Fruit fly (Drosophila melanogaster) whole organism, embryonic: Measurements from ENCODE around the gene Bace.

Source experiments
- CG10267 ChIP-seq: fragments of 200-800 bp; sonication (Bioruptor generic); optimal IDR thresholded peaks from 2 replicates; lab custom pipeline; 2018; ENCODE audit warnings: missing biosample characterization, mild to moderate bottlenecking, missing genetic modification characterization, moderate library complexity
- CG10321 ChIP-seq: fragments of 200-800 bp; sonication (Bioruptor generic); IDR thresholded peaks from 2 replicates; pipeline ENCODE4 v1.3.6; 2022; ENCODE audit warnings: missing biosample characterization, missing genetic modification characterization
- CG11085 ChIP-seq: fragments of 200-800 bp; sonication (Bioruptor generic); IDR thresholded peaks from 2 replicates; pipeline ENCODE4 v1.3.6; 2022; ENCODE audit warnings: missing biosample characterization, missing genetic modification characterization
- CG12299 ChIP-seq: fragments of 200-800 bp; sonication (Bioruptor generic); optimal IDR thresholded peaks from 2 replicates; lab custom pipeline; 2018; ENCODE audit warnings: missing biosample characterization, mild to moderate bottlenecking, missing genetic modification characterization
- CG13894 ChIP-seq: fragments of 200-800 bp; sonication (Bioruptor generic); optimal IDR thresholded peaks from 3 replicates; lab custom pipeline; 2018; ENCODE audit warnings: missing biosample characterization, mild to moderate bottlenecking, missing genetic modification characterization, moderate library complexity
- CG15479 ChIP-seq: fragments of 200-800 bp; sonication (Bioruptor generic); optimal IDR thresholded peaks from 3 replicates; lab custom pipeline; 2019; ENCODE audit warnings: missing biosample characterization, mild to moderate bottlenecking, missing genetic modification characterization, moderate library complexity
- CG15514 ChIP-seq: fragments of 200-800 bp; sonication (Bioruptor generic); optimal IDR thresholded peaks from 3 replicates; lab custom pipeline; 2017; ENCODE audit warnings: missing biosample characterization, missing genetic modification characterization, mild to moderate bottlenecking, moderate library complexity, missing genetic modification reagents
- CG16815 ChIP-seq: fragments of 200-800 bp; sonication (Bioruptor generic); optimal IDR thresholded peaks from 3 replicates; lab custom pipeline; 2017; ENCODE audit warnings: missing biosample characterization, mild to moderate bottlenecking, missing genetic modification characterization
- CG17328 ChIP-seq: fragments of 200-800 bp; sonication (Bioruptor generic); IDR thresholded peaks from 2 replicates; pipeline ENCODE4 v1.3.6; 2022; ENCODE audit warnings: missing biosample characterization, missing genetic modification characterization
- CG2712 ChIP-seq: fragments of 200-800 bp; optimal IDR thresholded peaks from 3 replicates; lab custom pipeline; 2019; ENCODE audit warnings: missing biosample characterization, mild to moderate bottlenecking, missing genetic modification characterization, moderate library complexity
- CG2889 ChIP-seq: fragments of 200-800 bp; sonication (Bioruptor generic); IDR thresholded peaks from 3 replicates; pipeline ENCODE4 v1.3.6; 2022; ENCODE audit warnings: missing biosample characterization, missing genetic modification characterization
- CG33213 ChIP-seq: fragments of 200-800 bp; sonication (Bioruptor generic); optimal IDR thresholded peaks from 3 replicates; lab custom pipeline; 2016; ENCODE audit warnings: missing biosample characterization, missing genetic modification characterization
- CG34224 ChIP-seq: fragments of 200-800 bp; sonication (Bioruptor generic); IDR thresholded peaks from 3 replicates; pipeline ENCODE4 v1.3.6; 2022; ENCODE audit warnings: missing biosample characterization, missing genetic modification characterization; ENCODE audit not compliant: partially characterized antibody
- CG34422 ChIP-seq: fragments of 200-800 bp; sonication (Bioruptor generic); IDR thresholded peaks from 3 replicates; pipeline ENCODE4 v1.3.6; 2022; ENCODE audit warnings: missing biosample characterization, missing genetic modification characterization
- CG3838 ChIP-seq: fragments of 200-800 bp; sonication (Bioruptor generic); optimal IDR thresholded peaks from 3 replicates; lab custom pipeline; 2016; ENCODE audit warnings: missing biosample characterization, missing genetic modification characterization
- CG4730 ChIP-seq: fragments of 200-800 bp; sonication (Bioruptor generic); IDR thresholded peaks from 2 replicates; pipeline ENCODE4 v1.3.6; 2022; ENCODE audit warnings: missing biosample characterization, missing genetic modification characterization
- CG4820 ChIP-seq: fragments of 200-800 bp; sonication (Bioruptor generic); optimal IDR thresholded peaks from 3 replicates; lab custom pipeline; 2016; ENCODE audit warnings: missing biosample characterization, missing genetic modification characterization
- CG5245 ChIP-seq: fragments of 200-800 bp; sonication (Bioruptor generic); optimal IDR thresholded peaks from 3 replicates; lab custom pipeline; 2016; ENCODE audit warnings: missing biosample characterization, missing genetic modification characterization
- CG6683 ChIP-seq: fragments of 200-800 bp; sonication (Bioruptor generic); optimal IDR thresholded peaks from 2 replicates; lab custom pipeline; 2017; ENCODE audit warnings: missing biosample characterization, mild to moderate bottlenecking, missing genetic modification characterization, missing genetic modification reagents
- CG9797 ChIP-seq: fragments of 200-800 bp; sonication (Bioruptor generic); optimal IDR thresholded peaks from 3 replicates; lab custom pipeline; 2018; ENCODE audit warnings: missing biosample characterization, mild to moderate bottlenecking, missing genetic modification characterization
- CrebB ChIP-seq: fragments of 200-800 bp; sonication (Bioruptor generic); optimal IDR thresholded peaks from 3 replicates; lab custom pipeline; 2018; ENCODE audit warnings: missing biosample characterization, mild to moderate bottlenecking, missing genetic modification characterization
- Dbx ChIP-seq: fragments of 200-800 bp; sonication (Bioruptor generic); IDR thresholded peaks from 3 replicates; pipeline ENCODE4 v1.3.6; 2022; ENCODE audit warnings: missing biosample characterization, missing genetic modification characterization
- Dfd ChIP-seq, 2 experiments: fragments of >200 bp; optimal IDR thresholded peaks; 2 replicates each; lab custom pipeline; 2017; ENCODE audit warnings: missing biosample characterization in 2 of 2, missing genetic modification characterization in 2 of 2
- Ets97D ChIP-seq: fragments of 200-800 bp; sonication (Bioruptor generic); optimal IDR thresholded peaks from 3 replicates; lab custom pipeline; 2016; ENCODE audit warnings: missing biosample characterization, missing genetic modification characterization
- HLH54F ChIP-seq: fragments of 200-800 bp; sonication (Bioruptor generic); optimal IDR thresholded peaks from 3 replicates; lab custom pipeline; 2016; ENCODE audit warnings: missing biosample characterization, missing genetic modification characterization
- Hmx ChIP-seq: fragments of 200-800 bp; sonication (Bioruptor generic); optimal IDR thresholded peaks from 2 replicates; lab custom pipeline; 2016; ENCODE audit warnings: missing biosample characterization, missing genetic modification characterization
- Myb ChIP-seq: fragments of 200-800 bp; sonication (Bioruptor generic); optimal IDR thresholded peaks from 2 replicates; lab custom pipeline; 2016; ENCODE audit warnings: missing biosample characterization, missing genetic modification characterization
- NFAT ChIP-seq: fragments of 200-800 bp; sonication (Bioruptor generic); IDR thresholded peaks from 2 replicates; pipeline ENCODE4 v1.3.6; 2022; ENCODE audit warnings: missing biosample characterization, missing genetic modification characterization
- Nf-YA ChIP-seq: fragments of 200-800 bp; sonication (Bioruptor generic); IDR thresholded peaks from 2 replicates; pipeline ENCODE4 v1.3.6; 2022; ENCODE audit warnings: missing biosample characterization, missing genetic modification characterization
- Ravus ChIP-seq: fragments of 200-800 bp; sonication (Bioruptor generic); IDR thresholded peaks from 2 replicates; pipeline ENCODE4 v1.3.6; 2022; ENCODE audit warnings: missing biosample characterization, missing genetic modification characterization
- TFAM ChIP-seq: fragments of 200-800 bp; sonication (Bioruptor generic); optimal IDR thresholded peaks from 2 replicates; lab custom pipeline; 2017; ENCODE audit warnings: missing biosample characterization, missing genetic modification characterization, inconsistent platforms
- az2 ChIP-seq: fragments of 200-800 bp; sonication (Bioruptor generic); optimal IDR thresholded peaks from 3 replicates; lab custom pipeline; 2016; ENCODE audit warnings: missing biosample characterization, missing genetic modification characterization
- bowl ChIP-seq: fragments of 200-800 bp; sonication (Bioruptor generic); IDR thresholded peaks from 2 replicates; pipeline ENCODE4 v1.3.6; 2022; ENCODE audit warnings: missing biosample characterization, missing genetic modification characterization
- dimm ChIP-seq: fragments of 200-800 bp; sonication (Bioruptor generic); IDR thresholded peaks from 2 replicates; pipeline ENCODE4 v1.3.6; 2022; ENCODE audit warnings: missing biosample characterization, missing genetic modification characterization
- dpn ChIP-seq, 2 experiments: fragments of 200-800 bp; sonication (Bioruptor generic); optimal IDR thresholded peaks; 3 replicates each; lab custom pipeline; 2016; ENCODE audit warnings: missing biosample characterization in 2 of 2, missing genetic modification characterization in 2 of 2
- ewg ChIP-seq: fragments of 200-800 bp; sonication (Bioruptor generic); optimal IDR thresholded peaks from 3 replicates; lab custom pipeline; 2017; ENCODE audit warnings: mild to moderate bottlenecking, missing biosample characterization, missing genetic modification reagents, missing genetic modification characterization
- fd96Cb ChIP-seq: fragments of 200-800 bp; sonication (Bioruptor generic); optimal IDR thresholded peaks from 2 replicates; lab custom pipeline; 2018; ENCODE audit warnings: missing biosample characterization, mild to moderate bottlenecking, missing genetic modification characterization, moderate library complexity
- gsb-n ChIP-seq: fragments of 200-800 bp; sonication (Bioruptor generic); optimal IDR thresholded peaks from 3 replicates; lab custom pipeline; 2018; ENCODE audit warnings: missing biosample characterization, mild to moderate bottlenecking, missing genetic modification characterization
- h ChIP-seq: fragments of >200 bp; optimal IDR thresholded peaks from 2 replicates; lab custom pipeline; 2017
- ham ChIP-seq: fragments of 200-800 bp; sonication (Bioruptor generic); IDR thresholded peaks from 2 replicates; pipeline ENCODE4 v1.3.6; 2022; ENCODE audit warnings: missing biosample characterization, missing genetic modification characterization
- hth ChIP-seq: fragments of >200 bp; optimal IDR thresholded peaks from 2 replicates; lab custom pipeline; 2017; ENCODE audit warnings: inconsistent platforms
- lilli ChIP-seq: fragments of 200-800 bp; sonication (Bioruptor generic); optimal IDR thresholded peaks from 3 replicates; lab custom pipeline; 2016; ENCODE audit warnings: missing biosample characterization, missing genetic modification characterization
- mirr ChIP-seq: fragments of 200-800 bp; sonication (Bioruptor generic); optimal IDR thresholded peaks from 3 replicates; lab custom pipeline; 2018; ENCODE audit warnings: missing biosample characterization, mild to moderate bottlenecking, missing genetic modification characterization
- org-1 ChIP-seq: fragments of 200-800 bp; sonication (Bioruptor generic); optimal IDR thresholded peaks from 2 replicates; lab custom pipeline; 2017; ENCODE audit warnings: missing biosample characterization, missing genetic modification characterization
- pita ChIP-seq: fragments of 200-800 bp; sonication (Bioruptor generic); optimal IDR thresholded peaks from 2 replicates; lab custom pipeline; 2017; ENCODE audit warnings: missing biosample characterization, mild to moderate bottlenecking, missing genetic modification characterization
- pros ChIP-seq: fragments of 200-800 bp; sonication (Bioruptor generic); optimal IDR thresholded peaks from 3 replicates; lab custom pipeline; 2019; ENCODE audit warnings: missing biosample characterization, mild to moderate bottlenecking, missing genetic modification characterization, moderate library complexity
- salm ChIP-seq: fragments of 200-800 bp; sonication (Bioruptor generic); optimal IDR thresholded peaks from 2 replicates; lab custom pipeline; 2018; ENCODE audit warnings: missing biosample characterization, mild to moderate bottlenecking, missing genetic modification characterization
- sd ChIP-seq: fragments of 200-800 bp; sonication (Bioruptor generic); optimal IDR thresholded peaks from 3 replicates; lab custom pipeline; 2018; ENCODE audit warnings: missing biosample characterization, mild to moderate bottlenecking, missing genetic modification characterization, moderate library complexity
- stc ChIP-seq: fragments of 200-800 bp; sonication (Bioruptor generic); IDR thresholded peaks from 2 replicates; pipeline ENCODE4 v1.3.6; 2022; ENCODE audit warnings: missing biosample characterization, missing genetic modification characterization
- sug ChIP-seq: fragments of 200-800 bp; optimal IDR thresholded peaks from 2 replicates; lab custom pipeline; 2019; ENCODE audit warnings: missing biosample characterization, mild to moderate bottlenecking, missing genetic modification characterization, moderate library complexity
- tap ChIP-seq: fragments of 200-800 bp; optimal IDR thresholded peaks from 3 replicates; lab custom pipeline; 2019; ENCODE audit warnings: missing biosample characterization, mild to moderate bottlenecking, missing genetic modification characterization, moderate library complexity
- ttk ChIP-seq: fragments of 200-800 bp; sonication (Bioruptor generic); IDR thresholded peaks from 2 replicates; pipeline ENCODE4 v2.1.2; 2022; ENCODE audit warnings: missing biosample characterization, missing genetic modification characterization

Bace gene

dm6 chr2L:8514748-8515147 is 18.6 kb upstream of the Bace start, which contains the start of the genes CG13097 and PIG-U (continued):
- peak; percentile 90 for TF ChIP-seq CG2712
- TF ChIP-seq tap (tag; lab: Kevin White, UChicago), result peak; percentile 68
- TF ChIP-seq CG12299, result peak; percentile 69
- peak; percentile 68 for TF ChIP-seq Myb (GFP tag; lab: Kevin White, UChicago)
- peak; percentile 78 for TF ChIP-seq CG33213 (GFP tag; lab: Kevin White, UChicago)
- TF ChIP-seq ham (GFP tag; lab: Robert Waterston, UW), result no peak
- no peak for TF ChIP-seq Ravus (GFP tag; lab: Robert Waterston, UW)
- no peak for TF ChIP-seq h (lab: Kevin White, UChicago)
- TF ChIP-seq CG2889, result 0 out of 3 replicates have a peak, but pooled peaks have one; percentile 45
- no peak for TF ChIP-seq pros (GFP tag; lab: Kevin White, UChicago)
- peak; percentile 29 for TF ChIP-seq CG3838
- TF ChIP-seq bowl (GFP tag; lab: Robert Waterston, UW), result peak; percentile 55; the same call in 1 of the 2 replicates
- TF ChIP-seq fd96Cb (tag; lab: Kevin White, UChicago), result peak; percentile 53
- TF ChIP-seq sug (tag; lab: Kevin White, UChicago), result peak; percentile 88
- TF ChIP-seq NFAT, result peak; percentile 66
- no peak for TF ChIP-seq Dfd (GFP tag; optimal IDR thresholded peaks at IDR 0.05; lab: Kevin White, UChicago)
- no peak for TF ChIP-seq sd
- TF ChIP-seq salm (tag; lab: Kevin White, UChicago), result peak; percentile 34
- no peak for TF ChIP-seq pita (GFP tag; lab: Kevin White, UChicago)
- peak; percentile 24 for TF ChIP-seq org-1 (GFP tag; lab: Kevin White, UChicago)
- TF ChIP-seq CG34224 (GFP tag; lab: Robert Waterston, UW), result peak; percentile 97
- peak; percentile 78 for TF ChIP-seq Ets97D (GFP tag; lab: Kevin White, UChicago)
- TF ChIP-seq CG13894 (tag; lab: Kevin White, UChicago), result peak; percentile 86
- peak; percentile 40; the same call in 1 of the 2 replicates for TF ChIP-seq CG10321 (GFP tag; lab: Robert Waterston, UW)
- TF ChIP-seq Nf-YA (GFP tag; lab: Robert Waterston, UW), result peak; percentile 68; the same call in 1 of the 2 replicates
- TF ChIP-seq CG11085, result peak; percentile 28; the same call in 1 of the 2 replicates
- TF ChIP-seq hth (lab: Kevin White, UChicago), result no peak
- peak; percentile 50 for TF ChIP-seq CG16815 (GFP tag; lab: Kevin White, UChicago)
- no peak for TF ChIP-seq gsb-n (tag; lab: Kevin White, UChicago)
- TF ChIP-seq lilli (GFP tag; lab: Kevin White, UChicago), result peak; percentile 95
- peak; percentile 55 for TF ChIP-seq stc (GFP tag; lab: Robert Waterston, UW)
- peak; percentile 72 for TF ChIP-seq CG4820 (GFP tag; lab: Kevin White, UChicago)
- peak; percentile 34 for TF ChIP-seq ewg
- TF ChIP-seq CG5245 (GFP tag; lab: Kevin White, UChicago), result peak; percentile 58
- TF ChIP-seq CrebB (tag; lab: Kevin White, UChicago), result peak; percentile 30
- TF ChIP-seq CG4730, result peak; percentile 58
- TF ChIP-seq TFAM (GFP tag; lab: Kevin White, UChicago), result no peak
- TF ChIP-seq Dbx (GFP tag; lab: Robert Waterston, UW), result peak; percentile 87
- peak; percentile 43 for TF ChIP-seq CG9797 (GFP tag; lab: Kevin White, UChicago)
- peak; percentile 46; the same call in 1 of the 2 replicates for TF ChIP-seq dimm (GFP tag; lab: Robert Waterston, UW)
- peak; percentile 87 for TF ChIP-seq CG15514 (GFP tag; lab: Kevin White, UChicago)
- TF ChIP-seq CG34422, result peak; percentile 75
- TF ChIP-seq HLH54F (GFP tag; lab: Kevin White, UChicago), result peak; percentile 78
- TF ChIP-seq dpn (GFP tag; optimal IDR thresholded peaks at IDR 0.05; lab: Kevin White, UChicago), result peak; percentile 83 to 89
- TF ChIP-seq mirr (GFP tag; lab: Kevin White, UChicago), result peak; percentile 23
- peak; percentile 65 for TF ChIP-seq CG6683 (GFP tag; lab: Kevin White, UChicago)
- TF ChIP-seq Hmx (GFP tag; lab: Kevin White, UChicago), result peak; percentile 35
- peak; percentile 84 for TF ChIP-seq az2 (GFP tag; lab: Kevin White, UChicago)
- TF ChIP-seq CG15479 (GFP tag; lab: Kevin White, UChicago), result no peak
- peak; percentile 81 for TF ChIP-seq CG17328
- TF ChIP-seq CG10267 (tag; lab: Kevin White, UChicago), result peak; percentile 84
- peak; percentile 50 for TF ChIP-seq ttk
